Fruit fly (Drosophila melanogaster): ENCODE data around the gene SP1029.
A peak's percentile ranks its signal among the peaks of the same experiment; 100 is the strongest.

SP1029 gene

dm6 chr3R:29222891-29223842 is 27.1 kb downstream of the SP1029 start, which contains the start of the genes Cisd2 and Brd8 (continued):
- no peak for TF ChIP-seq kah (GFP tag; optimal IDR thresholded peaks at IDR 0.05)
- TF ChIP-seq Hand (GFP tag; optimal IDR thresholded peaks at IDR 0.05), result no peak
- peak; percentile 97 for TF ChIP-seq tna (GFP tag; IDR thresholded peaks at IDR 0.05; ENCODE audit: partially characterized antibody)
- TF ChIP-seq CG14860 (GFP tag; IDR thresholded peaks at IDR 0.05; ENCODE audit: partially characterized antibody), result peak; percentile 96
- peak; percentile 98 for TF ChIP-seq HLH4C (GFP tag; IDR thresholded peaks at IDR 0.05; ENCODE audit: partially characterized antibody)
- no peak for TF ChIP-seq Xbp1 (GFP tag; optimal IDR thresholded peaks at IDR 0.05)
- peak; percentile 98 for TF ChIP-seq CG7963 (GFP tag; IDR thresholded peaks at IDR 0.05; ENCODE audit: partially characterized antibody)
- TF ChIP-seq CG2116 (GFP tag; optimal IDR thresholded peaks at IDR 0.05), result peak; percentile 90
- TF ChIP-seq CG8359 (GFP tag; optimal IDR thresholded peaks at IDR 0.05; ENCODE audit: borderline replicate concordance), result no peak
- no peak for TF ChIP-seq MTF-1 (GFP tag; optimal IDR thresholded peaks at IDR 0.05; ENCODE audit: borderline replicate concordance)
- peak; percentile 25 for TF ChIP-seq CG7928 (GFP tag; optimal IDR thresholded peaks at IDR 0.05)
- no peak for TF ChIP-seq Taf1 (GFP tag; IDR thresholded peaks at IDR 0.05)
- no peak for TF ChIP-seq Hr39 (optimal IDR thresholded peaks at IDR 0.05)
- TF ChIP-seq zen2 (GFP tag; IDR thresholded peaks at IDR 0.05; ENCODE audit: partially characterized antibody), result peak; percentile 96
- no peak for TF ChIP-seq Hr3 (GFP tag; optimal IDR thresholded peaks at IDR 0.05)
- TF ChIP-seq HmgZ (tag; optimal IDR thresholded peaks at IDR 0.05), result peak; percentile 31
- TF ChIP-seq CTCF (GFP tag; optimal IDR thresholded peaks at IDR 0.05), result peak; percentile 55
- no peak for TF ChIP-seq CG18476 (GFP tag; optimal IDR thresholded peaks at IDR 0.05)
- no peak for TF ChIP-seq CG9817 (tag; optimal IDR thresholded peaks at IDR 0.05)
- TF ChIP-seq CG10654 (GFP tag; optimal IDR thresholded peaks at IDR 0.05), result no peak
- peak in 1 of 2 experiments; percentile 94 for TF ChIP-seq Pdp1 (GFP tag; optimal IDR thresholded peaks at IDR 0.05)
- TF ChIP-seq toy (GFP tag; IDR thresholded peaks at IDR 0.05), result no peak
- TF ChIP-seq tin (GFP tag; optimal IDR thresholded peaks at IDR 0.05), result no peak
- no peak for TF ChIP-seq CG10147 (GFP tag; optimal IDR thresholded peaks at IDR 0.05)
- TF ChIP-seq Elba2 (GFP tag; optimal IDR thresholded peaks at IDR 0.05), result no peak
- TF ChIP-seq MESR4 (GFP tag; optimal IDR thresholded peaks at IDR 0.05), result peak; percentile 78
- no peak for TF ChIP-seq Sry-β (GFP tag; optimal IDR thresholded peaks at IDR 0.05)
- TF ChIP-seq CG14710 (tag; optimal IDR thresholded peaks at IDR 0.05), result peak; percentile 54
- peak; percentile 38 for TF ChIP-seq CG10267 (tag; optimal IDR thresholded peaks at IDR 0.05)
- TF ChIP-seq insv (GFP tag; optimal IDR thresholded peaks at IDR 0.05), result peak in 1 of 2 experiments; percentile 24
- TF ChIP-seq Sry-δ (GFP tag; optimal IDR thresholded peaks at IDR 0.05), result peak; percentile 95
- peak; percentile 89 for TF ChIP-seq CG17186 (GFP tag; optimal IDR thresholded peaks at IDR 0.05)
- TF ChIP-seq sob (GFP tag; IDR thresholded peaks at IDR 0.05), result 0 out of 2 replicates have a peak, but pooled peaks have one; percentile 27
- TF ChIP-seq CG2712 (tag; optimal IDR thresholded peaks at IDR 0.05), result peak; percentile 29
- TF ChIP-seq CG30020 (tag; optimal IDR thresholded peaks at IDR 0.05), result peak; percentile 29
- TF ChIP-seq bbx (GFP tag; IDR thresholded peaks at IDR 0.05; ENCODE audit: partially characterized antibody), result peak; percentile 97
- TF ChIP-seq pzg (GFP tag; optimal IDR thresholded peaks at IDR 0.05), result peak; percentile 91
- TF ChIP-seq bigmax (GFP tag; optimal IDR thresholded peaks at IDR 0.05), result peak; percentile 20
- no peak for TF ChIP-seq CG1024 (GFP tag; IDR thresholded peaks at IDR 0.05)
- TF ChIP-seq CG34224 (GFP tag; IDR thresholded peaks at IDR 0.05; ENCODE audit: partially characterized antibody), result peak; percentile 98
- peak; percentile 81 for TF ChIP-seq Med (GFP tag)
- TF ChIP-seq CG34422 (GFP tag; IDR thresholded peaks at IDR 0.05), result peak; percentile 47; the same call in 1 of the 3 replicates
- peak; percentile 76; the same call in 2 of the 3 replicates for TF ChIP-seq CG11560 (tag; IDR thresholded peaks at IDR 0.05)
- TF ChIP-seq prd (optimal IDR thresholded peaks at IDR 0.05), result no peak
- TF ChIP-seq prd (GFP tag; IDR thresholded peaks at IDR 0.05), result 0 out of 3 replicates have a peak, but pooled peaks have one; percentile 4
- no peak for TF ChIP-seq kay (GFP tag; optimal IDR thresholded peaks at IDR 0.05)
- no peak for TF ChIP-seq h (optimal IDR thresholded peaks at IDR 0.05)
- no peak for TF ChIP-seq sqz (GFP tag; optimal IDR thresholded peaks at IDR 0.05)
